Fruit fly (Drosophila melanogaster) whole organism, embryonic: Measurements from ENCODE around the gene fan.

Experiments
- Ada2b ChIP-seq: fragments of 200-800 bp; sonication (Bioruptor generic); IDR thresholded peaks from 2 replicates; pipeline ENCODE4 v1.3.6; 2022; ENCODE audit warnings: missing biosample characterization, missing genetic modification characterization
- Atf3 ChIP-seq: fragments of 200-800 bp; sonication (Bioruptor generic); optimal IDR thresholded peaks from 3 replicates; lab custom pipeline; 2016; ENCODE audit warnings: missing biosample characterization, missing genetic modification characterization
- B-H1 ChIP-seq: fragments of 200-800 bp; sonication (Bioruptor generic); IDR thresholded peaks from 3 replicates; pipeline ENCODE4 v1.3.6; 2022; ENCODE audit warnings: missing biosample characterization, missing genetic modification characterization
- CG10979 ChIP-seq: fragments of 200-800 bp; sonication (Bioruptor generic); optimal IDR thresholded peaks from 2 replicates; lab custom pipeline; 2018; ENCODE audit warnings: missing biosample characterization, mild to moderate bottlenecking, missing genetic modification characterization, moderate library complexity
- CG11695 ChIP-seq: fragments of 200-800 bp; sonication (Bioruptor generic); IDR thresholded peaks from 3 replicates; pipeline ENCODE4 v1.3.6; 2022; ENCODE audit warnings: missing biosample characterization, missing genetic modification characterization
- CG11723 ChIP-seq: fragments of 200-800 bp; sonication (Bioruptor generic); optimal IDR thresholded peaks from 2 replicates; lab custom pipeline; 2017; ENCODE audit warnings: missing biosample characterization, mild to moderate bottlenecking, missing genetic modification characterization
- CG12071 ChIP-seq: fragments of 200-800 bp; sonication (Bioruptor generic); optimal IDR thresholded peaks from 3 replicates; lab custom pipeline; 2018; ENCODE audit warnings: missing biosample characterization, mild to moderate bottlenecking, missing genetic modification characterization
- CG12942 ChIP-seq: fragments of 200-800 bp; sonication (Bioruptor generic); optimal IDR thresholded peaks from 3 replicates; lab custom pipeline; 2016; ENCODE audit warnings: missing biosample characterization, missing genetic modification characterization
- CG13624 ChIP-seq: fragments of 200-800 bp; sonication (Bioruptor generic); optimal IDR thresholded peaks from 2 replicates; lab custom pipeline; 2016; ENCODE audit warnings: missing biosample characterization, missing genetic modification characterization
- CG14667 ChIP-seq: fragments of 200-800 bp; sonication (Bioruptor generic); IDR thresholded peaks from 2 replicates; pipeline ENCODE4 v1.3.6; 2022; ENCODE audit warnings: missing biosample characterization, missing genetic modification characterization
- CG1529 ChIP-seq: fragments of 200-800 bp; sonication (Bioruptor generic); optimal IDR thresholded peaks from 3 replicates; lab custom pipeline; 2018; ENCODE audit warnings: missing biosample characterization, missing genetic modification characterization
- CG1602 ChIP-seq: fragments of 200-800 bp; sonication (Bioruptor generic); optimal IDR thresholded peaks from 3 replicates; lab custom pipeline; 2016; ENCODE audit warnings: missing biosample characterization, missing genetic modification characterization
- CG17186 ChIP-seq: fragments of 200-800 bp; sonication (Bioruptor generic); optimal IDR thresholded peaks from 3 replicates; lab custom pipeline; 2017; ENCODE audit warnings: missing biosample characterization, missing genetic modification reagents, missing genetic modification characterization
- CG17359 ChIP-seq: fragments of 200-800 bp; sonication (Bioruptor generic); optimal IDR thresholded peaks from 3 replicates; lab custom pipeline; 2018; ENCODE audit warnings: missing biosample characterization, mild to moderate bottlenecking, missing genetic modification characterization, moderate library complexity
- CG1792 ChIP-seq: fragments of 200-800 bp; sonication (Bioruptor generic); optimal IDR thresholded peaks from 2 replicates; lab custom pipeline; 2016; ENCODE audit warnings: missing biosample characterization, missing genetic modification characterization
- CG18262 ChIP-seq: fragments of 200-800 bp; optimal IDR thresholded peaks from 3 replicates; lab custom pipeline; 2019; ENCODE audit warnings: missing biosample characterization, mild to moderate bottlenecking, missing genetic modification characterization, moderate library complexity
- CG3163 ChIP-seq: fragments of 200-800 bp; sonication (Bioruptor generic); optimal IDR thresholded peaks from 3 replicates; lab custom pipeline; 2016; ENCODE audit warnings: missing biosample characterization, missing genetic modification characterization
- CG32532 ChIP-seq: fragments of 200-800 bp; sonication (Bioruptor generic); IDR thresholded peaks from 2 replicates; pipeline ENCODE4 v1.3.6; 2022; ENCODE audit warnings: missing biosample characterization, missing genetic modification characterization
- CG3407 ChIP-seq: fragments of 200-800 bp; sonication (Bioruptor generic); optimal IDR thresholded peaks from 2 replicates; lab custom pipeline; 2018; ENCODE audit warnings: missing biosample characterization, mild to moderate bottlenecking, missing genetic modification characterization
- CG4424 ChIP-seq: fragments of 200-800 bp; sonication (Bioruptor generic); optimal IDR thresholded peaks from 3 replicates; lab custom pipeline; 2016; ENCODE audit warnings: missing biosample characterization, missing genetic modification characterization
- CG6683 ChIP-seq: fragments of 200-800 bp; sonication (Bioruptor generic); optimal IDR thresholded peaks from 2 replicates; lab custom pipeline; 2017; ENCODE audit warnings: missing biosample characterization, mild to moderate bottlenecking, missing genetic modification characterization, missing genetic modification reagents
- CG7357 ChIP-seq: fragments of 200-800 bp; sonication (Bioruptor generic); IDR thresholded peaks from 3 replicates; pipeline ENCODE4 v1.3.6; 2022; ENCODE audit warnings: missing biosample characterization, missing genetic modification characterization
- CG7786 ChIP-seq: fragments of 200-800 bp; sonication (Bioruptor generic); optimal IDR thresholded peaks from 2 replicates; lab custom pipeline; 2016; ENCODE audit warnings: missing biosample characterization, missing genetic modification characterization
- CG9437 ChIP-seq: fragments of 200-800 bp; sonication (Bioruptor generic); optimal IDR thresholded peaks from 2 replicates; lab custom pipeline; 2018; ENCODE audit warnings: missing biosample characterization, mild to moderate bottlenecking, missing genetic modification characterization
- CG9727 ChIP-seq: fragments of 200-800 bp; sonication (Bioruptor generic); optimal IDR thresholded peaks from 3 replicates; lab custom pipeline; 2017; ENCODE audit warnings: missing biosample characterization, mild to moderate bottlenecking, missing genetic modification characterization
- CHES-1-like ChIP-seq: fragments of 200-800 bp; sonication (Bioruptor generic); optimal IDR thresholded peaks from 2 replicates; lab custom pipeline; 2016; ENCODE audit warnings: missing biosample characterization, missing genetic modification characterization
- Deaf1 ChIP-seq: fragments of 200-800 bp; optimal IDR thresholded peaks from 3 replicates; lab custom pipeline; 2019; ENCODE audit warnings: missing biosample characterization, mild to moderate bottlenecking, missing genetic modification characterization, moderate library complexity
- Drgx ChIP-seq: fragments of 200-800 bp; sonication (Bioruptor generic); IDR thresholded peaks from 2 replicates; pipeline ENCODE4 v1.3.6; 2022; ENCODE audit warnings: missing biosample characterization, missing genetic modification characterization
- E2f2 ChIP-seq: fragments of 200-800 bp; sonication (Bioruptor generic); IDR thresholded peaks from 2 replicates; pipeline ENCODE4 v1.3.6; 2022; ENCODE audit warnings: missing biosample characterization, missing genetic modification characterization
- Ets65A ChIP-seq: fragments of 200-800 bp; sonication (Bioruptor generic); peaks from one replicate; lab custom pipeline; 2016; ENCODE audit warnings: missing biosample characterization, missing genetic modification characterization
- Ets97D ChIP-seq: fragments of 200-800 bp; sonication (Bioruptor generic); optimal IDR thresholded peaks from 3 replicates; lab custom pipeline; 2016; ENCODE audit warnings: missing biosample characterization, missing genetic modification characterization
- Jarid2 ChIP-seq: fragments of 200-800 bp; sonication (Bioruptor generic); optimal IDR thresholded peaks from 3 replicates; lab custom pipeline; 2017; ENCODE audit warnings: mild to moderate bottlenecking, missing biosample characterization, missing genetic modification reagents, missing genetic modification characterization
- Myb ChIP-seq: fragments of 200-800 bp; sonication (Bioruptor generic); optimal IDR thresholded peaks from 2 replicates; lab custom pipeline; 2016; ENCODE audit warnings: missing biosample characterization, missing genetic modification characterization
- Neu2 ChIP-seq: fragments of 200-800 bp; sonication (Bioruptor generic); optimal IDR thresholded peaks from 3 replicates; lab custom pipeline; 2016; ENCODE audit warnings: missing biosample characterization, missing genetic modification characterization, borderline replicate concordance
- Oli ChIP-seq: fragments of 200-800 bp; sonication (Bioruptor generic); optimal IDR thresholded peaks from 2 replicates; lab custom pipeline; 2018; ENCODE audit warnings: missing biosample characterization, mild to moderate bottlenecking, missing genetic modification characterization, moderate library complexity
- Spps ChIP-seq: fragments of 200-800 bp; sonication (Bioruptor generic); optimal IDR thresholded peaks from 2 replicates; lab custom pipeline; 2018; ENCODE audit warnings: missing biosample characterization, mild to moderate bottlenecking, missing genetic modification characterization
- abd-A ChIP-seq: fragments of 200-800 bp; sonication (Bioruptor generic); optimal IDR thresholded peaks from 3 replicates; lab custom pipeline; 2019; ENCODE audit warnings: missing biosample characterization, mild to moderate bottlenecking, missing genetic modification characterization, moderate library complexity
- fu2 ChIP-seq: fragments of 200-800 bp; sonication (Bioruptor generic); optimal IDR thresholded peaks from 2 replicates; lab custom pipeline; 2016; ENCODE audit warnings: missing biosample characterization, missing genetic modification characterization
- gem ChIP-seq: fragments of 200-800 bp; sonication (Bioruptor generic); optimal IDR thresholded peaks from 2 replicates; lab custom pipeline; 2019; ENCODE audit warnings: missing biosample characterization, mild to moderate bottlenecking, missing genetic modification characterization, moderate library complexity
- gsb-n ChIP-seq: fragments of 200-800 bp; sonication (Bioruptor generic); optimal IDR thresholded peaks from 3 replicates; lab custom pipeline; 2018; ENCODE audit warnings: missing biosample characterization, mild to moderate bottlenecking, missing genetic modification characterization
- inv ChIP-seq: fragments of 200-800 bp; sonication (Bioruptor generic); IDR thresholded peaks from 2 replicates; pipeline ENCODE4 v1.3.6; 2022; ENCODE audit warnings: missing biosample characterization, missing genetic modification characterization; ENCODE audit not compliant: partially characterized antibody
- jing ChIP-seq: fragments of 200-800 bp; sonication (Bioruptor generic); optimal IDR thresholded peaks from 2 replicates; lab custom pipeline; 2018; ENCODE audit warnings: missing biosample characterization, mild to moderate bottlenecking, missing genetic modification characterization
- kah ChIP-seq: fragments of 200-800 bp; sonication (Bioruptor generic); optimal IDR thresholded peaks from 2 replicates; lab custom pipeline; 2018; ENCODE audit warnings: missing biosample characterization, mild to moderate bottlenecking, missing genetic modification characterization
- knrl ChIP-seq: fragments of 200-800 bp; sonication (Bioruptor generic); IDR thresholded peaks from 3 replicates; pipeline ENCODE4 v1.3.6; 2022; ENCODE audit warnings: missing biosample characterization, missing genetic modification characterization; ENCODE audit not compliant: partially characterized antibody
- lov ChIP-seq, 2 experiments: fragments of 200-800 bp in 1 of 2; fragments of >200 bp in 1 of 2; sonication (Bioruptor generic) in 1 of 2; IDR thresholded peaks in 1 of 2; optimal IDR thresholded peaks in 1 of 2; 2 replicates in 1 of 2; 3 replicates in 1 of 2; pipeline versions ENCODE4 v1.3.6 to Lab custom; 2017 to 2022; ENCODE audit warnings: missing biosample characterization in 1 of 2, missing genetic modification characterization in 1 of 2
- sens ChIP-seq: fragments of 200-800 bp; sonication (Bioruptor generic); peaks from one replicate; lab custom pipeline; 2016; ENCODE audit warnings: missing biosample characterization, missing genetic modification characterization
- stc ChIP-seq: fragments of 200-800 bp; sonication (Bioruptor generic); IDR thresholded peaks from 2 replicates; pipeline ENCODE4 v1.3.6; 2022; ENCODE audit warnings: missing biosample characterization, missing genetic modification characterization
- tap ChIP-seq: fragments of 200-800 bp; optimal IDR thresholded peaks from 3 replicates; lab custom pipeline; 2019; ENCODE audit warnings: missing biosample characterization, mild to moderate bottlenecking, missing genetic modification characterization, moderate library complexity
- zf30C ChIP-seq: fragments of 200-800 bp; sonication (Bioruptor generic); optimal IDR thresholded peaks from 3 replicates; lab custom pipeline; 2018; ENCODE audit warnings: missing biosample characterization, mild to moderate bottlenecking, missing genetic modification characterization

Gene fan

dm6 chr3L:8153206-8153996 lies 44.5 kb downstream of the fan start (continued):
- TF ChIP-seq CG32532 (no peak), CG17186 (GFP tag; lab: Kevin White, UChicago) (no peak), gem (peak; percentile 66), CG12942 (GFP tag; lab: Kevin White, UChicago) (peak; percentile 33), CHES-1-like (GFP tag; lab: Kevin White, UChicago) (no peak), Oli (tag; lab: Kevin White, UChicago) (peak; percentile 76), sens (peak; percentile 92), Ets97D (GFP tag; lab: Kevin White, UChicago) (no peak), CG4424 (peak; percentile 61), fu2 (GFP tag; lab: Kevin White, UChicago) (no peak), CG7357 (GFP tag; lab: Robert Waterston, UW) (no peak), Neu2 (GFP tag; lab: Kevin White, UChicago) (no peak), CG11695 (GFP tag; lab: Robert Waterston, UW) (0 out of 3 replicates have a peak, but pooled peaks have one; percentile 45), gsb-n (peak; percentile 10), Atf3 (GFP tag; lab: Kevin White, UChicago) (peak; percentile 54), knrl (GFP tag; lab: Robert Waterston, UW) (no peak), Ets65A (GFP tag; lab: Kevin White, UChicago) (peak; percentile 46), CG1602 (GFP tag; lab: Kevin White, UChicago) (peak; percentile 41), CG9727 (GFP tag; lab: Kevin White, UChicago) (peak; percentile 36), CG1792 (GFP tag; lab: Kevin White, UChicago) (no peak), CG7786 (GFP tag; lab: Kevin White, UChicago) (no peak), lov (optimal IDR thresholded peaks at IDR 0.05; lab: Kevin White, UChicago) (no peak), lov (GFP tag; IDR thresholded peaks at IDR 0.05; lab: Robert Waterston, UW) (peak; percentile 73; the same call in 1 of the 3 replicates), CG3407 (GFP tag; lab: Kevin White, UChicago) (no peak), Spps (no peak), CG17359 (peak; percentile 82), B-H1 (GFP tag; lab: Robert Waterston, UW) (peak; percentile 26; the same call in 2 of the 3 replicates), CG10979 (peak; percentile 61), E2f2 (no peak), CG18262 (tag; lab: Kevin White, UChicago) (peak; percentile 41), CG12071 (GFP tag; lab: Kevin White, UChicago) (peak; percentile 42), CG1529 (GFP tag; lab: Kevin White, UChicago) (peak; percentile 51), CG9437 (GFP tag; lab: Kevin White, UChicago) (peak; percentile 43), CG14667 (GFP tag; lab: Robert Waterston, UW) (no peak), abd-A (tag; lab: Kevin White, UChicago) (no peak), CG6683 (GFP tag; lab: Kevin White, UChicago) (no peak), inv (GFP tag; lab: Robert Waterston, UW) (no peak), CG11723 (GFP tag; lab: Kevin White, UChicago) (peak; percentile 47), stc (GFP tag; lab: Robert Waterston, UW) (peak; percentile 60), jing (GFP tag; lab: Kevin White, UChicago) (peak; percentile 65), CG13624 (GFP tag; lab: Kevin White, UChicago) (no peak), Deaf1 (no peak), kah (GFP tag; lab: Kevin White, UChicago) (peak; percentile 46), Jarid2 (GFP tag; lab: Kevin White, UChicago) (no peak), Ada2b (GFP tag; lab: Robert Waterston, UW) (peak; percentile 50), Drgx (peak; percentile 97), Myb (GFP tag; lab: Kevin White, UChicago) (no peak), CG3163 (no peak), tap (peak; percentile 61), zf30C (no peak)
